Worm (Caenorhabditis elegans): ENCODE results near the gene clec-182.

Gene clec-182

DNA sequence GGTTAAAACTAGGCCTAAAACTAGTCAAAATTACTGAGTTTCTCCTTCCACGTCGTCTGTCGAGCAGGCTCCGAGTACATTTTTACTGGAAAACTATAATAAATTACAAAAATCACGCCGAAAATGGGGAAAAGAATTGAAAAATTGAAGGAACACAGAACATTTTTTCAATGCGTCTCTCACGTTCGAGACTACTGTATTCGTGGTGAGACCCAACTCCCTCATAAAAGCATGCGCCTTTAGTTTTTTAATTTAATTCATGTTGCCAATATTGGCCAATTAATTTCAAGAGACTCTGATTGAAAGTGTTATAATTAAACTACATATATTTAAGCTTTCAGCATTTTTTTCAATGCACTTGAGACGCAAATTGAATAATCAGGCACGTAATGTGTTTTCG is 44.0 kb downstream of the clec-182 start:
- TF ChIP-seq ztf-23 (GFP tag; IDR thresholded peaks at IDR 0.05) (no peak), ztf-29 (GFP tag; IDR thresholded peaks at IDR 0.05) (no peak), tab-1 (GFP tag; IDR thresholded peaks at IDR 0.05) (no peak), med-1 (GFP tag; optimal IDR thresholded peaks at IDR 0.05; ENCODE audit: insufficient read depth) (no peak), klf-2 (GFP tag; conservative IDR thresholded peaks at IDR 0.05) (no peak), cog-1 (tag; optimal IDR thresholded peaks at IDR 0.05) (no peak), T22C8.4 (GFP tag; IDR thresholded peaks at IDR 0.05) (no peak), flt-1 (GFP tag; IDR thresholded peaks at IDR 0.05) (no peak)

DNA sequence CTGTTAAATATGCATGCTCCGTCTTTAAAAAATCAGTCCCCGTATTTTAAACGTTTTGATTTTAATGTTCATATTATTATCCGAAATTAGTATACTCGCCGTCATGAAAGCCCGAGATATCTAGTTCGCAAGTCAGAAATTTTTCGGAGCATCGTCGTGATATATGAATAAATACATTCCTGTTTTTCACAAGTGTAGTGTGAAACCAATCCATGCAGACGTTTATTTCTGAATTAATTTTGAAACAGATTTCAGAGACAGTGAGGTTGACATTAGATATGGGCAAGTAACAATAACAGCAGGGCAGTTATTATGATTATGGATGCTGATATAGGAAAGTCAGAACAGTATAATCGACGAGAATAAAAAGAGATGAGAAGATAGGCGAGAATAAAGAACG is 45.7 kb downstream of the clec-182 start:
- TF ChIP-seq ztf-29 (GFP tag; IDR thresholded peaks at IDR 0.05), result no peak

DNA sequence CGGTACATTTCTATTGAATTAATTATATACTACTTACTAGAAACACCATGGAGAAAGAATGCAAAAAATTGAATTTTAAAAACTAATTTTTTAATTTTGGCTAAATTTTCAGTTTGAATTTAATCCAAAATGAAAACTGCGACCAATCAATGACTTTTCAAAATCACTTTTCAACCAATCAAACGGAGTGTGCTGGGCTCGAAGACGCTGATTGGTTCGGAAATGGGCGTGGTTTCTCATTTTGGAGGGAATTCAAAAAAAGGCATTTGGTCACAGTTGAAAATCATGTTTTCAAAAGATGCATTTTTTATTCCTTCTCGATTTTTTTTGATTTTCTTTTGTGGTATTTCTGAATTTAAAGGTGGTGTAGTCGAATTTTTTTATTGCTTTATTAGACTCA is 49.2 kb downstream of the clec-182 start:
- TF ChIP-seq tab-1 (GFP tag; IDR thresholded peaks at IDR 0.05), result no peak
- TF ChIP-seq med-1 (GFP tag; optimal IDR thresholded peaks at IDR 0.05; ENCODE audit: insufficient read depth), result no peak
- no peak for TF ChIP-seq T22C8.4 (GFP tag; IDR thresholded peaks at IDR 0.05)
- TF ChIP-seq klf-2 (GFP tag; conservative IDR thresholded peaks at IDR 0.05), result no peak
- no peak for TF ChIP-seq cog-1 (tag; optimal IDR thresholded peaks at IDR 0.05)
- no peak for TF ChIP-seq ztf-29 (GFP tag; IDR thresholded peaks at IDR 0.05)
- no peak for TF ChIP-seq ref-1 (GFP tag; conservative IDR thresholded peaks at IDR 0.05)
- TF ChIP-seq flt-1 (GFP tag; IDR thresholded peaks at IDR 0.05), result no peak
- TF ChIP-seq ztf-23 (GFP tag; IDR thresholded peaks at IDR 0.05), result no peak
